Worm (Caenorhabditis elegans) whole organism, midembryonic: ENCODE data around the gene ceh-84.
"Not testable (repeated sequence)": the region's sequence is repeated elsewhere in the genome, so short reads cannot be mapped to it uniquely, and the experiment has no call there.

Experiments
- T22C8.4 ChIP-seq: fragments of 200-800 bp; sonication (Bioruptor generic); IDR thresholded peaks from 2 replicates; pipeline ENCODE4 v1.3.6; 2022; ENCODE audit warnings: missing genetic modification characterization, missing compliant biosample characterization
- ref-1 ChIP-seq: fragments of 200-800 bp; sonication (Bioruptor generic); conservative IDR thresholded peaks from 2 replicates; pipeline ENCODE4 v1.3.6; 2022; ENCODE audit warnings: missing genetic modification reagents, missing genetic modification characterization, missing compliant biosample characterization
- ztf-29 ChIP-seq: fragments of 200-800 bp; sonication (Bioruptor generic); IDR thresholded peaks from 2 replicates; pipeline ENCODE4 v1.3.6; 2022; ENCODE audit warnings: missing genetic modification reagents, missing genetic modification characterization, missing compliant biosample characterization

The ceh-84 gene

DNA sequence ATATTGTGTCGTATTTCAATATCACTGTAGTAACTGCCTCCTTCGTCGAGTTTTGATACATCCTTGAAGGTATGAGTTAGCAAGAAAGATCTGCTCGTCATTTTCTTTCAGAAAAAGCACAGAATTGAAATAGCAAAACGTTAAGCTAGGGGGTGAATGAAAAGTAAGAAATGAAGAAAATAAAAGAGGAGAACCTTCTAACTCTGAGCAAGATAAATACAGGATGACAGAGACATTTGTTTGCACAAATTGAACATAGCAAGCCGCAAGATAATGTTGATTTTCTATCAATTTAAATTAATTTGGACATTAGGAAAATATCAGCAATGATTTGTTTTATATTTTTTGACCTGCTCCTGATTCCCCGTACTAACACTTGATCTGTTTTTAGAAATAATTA, 45.1 kb downstream of the ceh-84 start, which contains the start of gene math-49:
Gene math-49, minus strand, starts transcription at position 101 of the 400 bp plus-strand sequence.
- TF ChIP-seq T22C8.4, ref-1, ztf-29 (GFP tag; lab: Robert Waterston, UW): not testable (repeated sequence)
